Worm (Caenorhabditis elegans): ENCODE measurements around the gene C14A4.7.

DNA sequence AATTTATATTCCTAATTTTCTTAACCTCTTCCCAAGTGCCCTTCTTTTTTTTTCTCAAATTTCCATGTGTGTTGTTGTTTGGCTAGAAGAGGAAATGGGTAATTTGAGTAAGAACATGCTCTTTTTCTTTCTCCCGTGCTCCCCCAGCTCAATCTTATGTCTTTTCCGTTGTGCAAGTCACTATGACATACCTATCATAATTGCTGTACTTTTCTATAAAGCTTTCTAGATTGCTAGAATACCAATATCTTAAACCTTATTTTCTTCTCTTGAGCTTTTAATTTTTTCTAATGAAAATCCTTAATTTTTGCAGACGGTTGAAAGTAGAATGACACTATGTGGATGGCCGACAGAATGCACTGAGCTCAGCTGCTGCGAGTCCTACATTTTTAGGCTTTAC, 26.1 kb downstream of the C14A4.7 start, which contains the start of gene txt-13:
- TF ChIP-seq pha-4 (tag; optimal IDR thresholded peaks at IDR 0.05) (no peak), ZK546.5 (tag; optimal IDR thresholded peaks at IDR 0.05) (no peak), skn-1 (tag; optimal IDR thresholded peaks at IDR 0.05) (no peak), nhr-237 (tag; optimal IDR thresholded peaks at IDR 0.05) (no peak), nhr-11 (tag; optimal IDR thresholded peaks at IDR 0.05) (no peak), snpc-4 (tag; optimal IDR thresholded peaks at IDR 0.05) (no peak), nhr-76 (tag; optimal IDR thresholded peaks at IDR 0.05) (no peak), fkh-10 (GFP tag; optimal IDR thresholded peaks at IDR 0.05) (no peak), elt-3 (tag; optimal IDR thresholded peaks at IDR 0.05) (no peak), fos-1 (tag; optimal IDR thresholded peaks at IDR 0.05) (no peak), unc-39 (tag; optimal IDR thresholded peaks at IDR 0.05) (no peak), ztf-11 (tag; optimal IDR thresholded peaks at IDR 0.05) (no peak), fkh-2 (tag; optimal IDR thresholded peaks at IDR 0.05) (no peak), ama-1 (optimal IDR thresholded peaks at IDR 0.05) (no peak)
